Fruit fly (Drosophila melanogaster): ENCODE results near the gene nmd.
A peak's percentile ranks its signal among the peaks of the same experiment; 100 is the strongest.

Gene nmd

DNA sequence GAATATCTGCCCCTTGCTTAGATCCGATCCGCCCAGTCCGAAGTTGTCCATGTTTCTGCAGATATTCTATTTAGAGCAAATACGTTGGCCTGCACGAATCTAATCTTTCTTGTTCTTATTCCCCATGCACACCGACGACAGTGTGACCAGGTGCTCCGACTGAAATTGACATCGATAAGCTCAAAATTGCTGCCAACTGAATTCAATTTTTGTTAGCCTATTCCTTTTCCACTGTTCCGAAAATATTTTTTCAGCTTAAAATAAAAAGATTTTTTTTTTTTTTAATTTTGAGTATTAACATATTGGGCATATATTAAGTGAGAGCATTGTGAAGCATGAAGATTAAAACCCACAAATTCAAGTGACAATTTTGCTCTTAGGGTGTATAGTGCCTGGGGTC is at the start of gene nmd:
nmd (minus strand) TSS at position 162 of the 400 bp plus-strand sequence.
- TF ChIP-seq CG8478 (optimal IDR thresholded peaks at IDR 0.05) (no peak), pan (optimal IDR thresholded peaks at IDR 0.05) (no peak), EcR (GFP tag; optimal IDR thresholded peaks at IDR 0.05) (no peak), psq (optimal IDR thresholded peaks at IDR 0.05) (no peak), Dll (optimal IDR thresholded peaks at IDR 0.05) (no peak), usp (GFP tag; optimal IDR thresholded peaks at IDR 0.05) (no peak)

DNA sequence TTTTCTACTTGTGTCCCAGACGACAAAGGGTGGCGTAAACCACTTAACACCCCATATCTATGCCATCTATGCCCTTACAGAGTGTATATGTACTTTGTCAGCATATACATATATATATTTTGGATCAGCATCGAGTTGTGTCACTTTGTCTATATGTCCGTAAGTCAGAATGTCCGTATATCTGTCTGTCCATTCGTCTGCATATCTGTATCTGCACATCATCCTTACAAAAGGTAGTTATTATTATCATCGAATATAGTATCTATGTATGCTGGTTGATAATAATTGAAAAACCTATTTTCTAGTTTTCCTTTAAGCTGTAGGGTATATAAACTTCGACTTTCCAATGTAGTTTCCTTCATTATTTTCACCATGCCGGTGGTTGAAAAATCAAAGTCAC is 47.4 kb upstream of the nmd start:
- no peak for TF ChIP-seq CG8478 (optimal IDR thresholded peaks at IDR 0.05)

DNA sequence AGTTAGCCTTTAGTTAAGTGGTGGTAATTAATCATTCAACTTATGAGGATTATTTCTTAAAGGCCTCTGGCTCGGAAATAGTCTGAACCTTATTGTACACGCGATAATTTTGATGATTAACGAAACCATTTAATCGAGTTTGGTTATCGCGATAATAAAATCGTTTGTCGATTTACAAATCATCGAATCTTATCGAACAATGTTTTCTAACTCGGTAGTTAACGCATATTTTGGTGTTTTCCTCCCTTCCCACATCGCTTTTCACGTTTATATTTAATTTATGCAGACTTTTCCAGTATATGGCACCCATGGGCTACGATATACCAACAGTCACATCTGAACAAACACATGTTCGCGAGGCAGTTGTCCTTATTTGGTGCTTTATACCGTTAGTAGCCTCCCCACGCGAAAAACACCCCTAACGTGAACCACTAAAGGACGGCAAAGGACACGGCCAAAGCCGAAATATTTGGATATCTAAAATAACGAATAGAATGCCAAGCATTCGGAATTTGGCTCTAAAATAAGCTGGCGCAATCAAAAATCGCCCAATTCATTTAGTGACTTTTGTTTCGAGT is 40.4 kb upstream of the nmd start, which contains the start of gene Frmd5:
Frmd5 (plus strand) TSS at position 414 of the 578 bp plus-strand sequence.
- no peak for TF ChIP-seq psq (optimal IDR thresholded peaks at IDR 0.05)
- no peak for TF ChIP-seq pan (optimal IDR thresholded peaks at IDR 0.05)
- no peak for TF ChIP-seq usp (GFP tag; optimal IDR thresholded peaks at IDR 0.05)
- TF ChIP-seq EcR (GFP tag; optimal IDR thresholded peaks at IDR 0.05), result no peak
- no peak for TF ChIP-seq Dll (optimal IDR thresholded peaks at IDR 0.05)
- TF ChIP-seq CG8478 (optimal IDR thresholded peaks at IDR 0.05), result no peak

DNA sequence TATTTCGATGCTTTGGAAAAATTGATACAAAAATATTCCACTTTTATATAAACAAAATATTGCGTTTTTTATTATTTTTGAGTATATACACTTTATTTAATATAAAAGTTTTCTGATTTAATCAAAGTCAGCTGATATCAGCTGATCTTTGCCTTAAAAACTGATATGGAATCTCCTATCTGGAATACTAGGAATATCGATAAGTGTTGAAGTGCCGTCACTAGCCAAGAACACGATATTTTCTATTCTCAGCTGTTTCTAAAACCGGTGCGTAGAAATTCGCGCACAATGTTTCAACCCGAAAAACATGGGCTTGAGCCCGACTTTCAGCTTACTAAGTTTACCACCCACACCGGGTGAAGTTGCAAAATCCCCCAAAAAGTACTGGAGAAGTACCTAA is 38.7 kb upstream of the nmd start, which contains the start of gene Sps2:
Sps2 (plus strand) TSS at position 124 of the 400 bp plus-strand sequence.
- TF ChIP-seq CG8478 (optimal IDR thresholded peaks at IDR 0.05) (no peak), pan (optimal IDR thresholded peaks at IDR 0.05) (no peak), EcR (GFP tag; optimal IDR thresholded peaks at IDR 0.05) (no peak), Dll (optimal IDR thresholded peaks at IDR 0.05) (no peak), psq (optimal IDR thresholded peaks at IDR 0.05) (no peak), usp (GFP tag; optimal IDR thresholded peaks at IDR 0.05) (no peak)

DNA sequence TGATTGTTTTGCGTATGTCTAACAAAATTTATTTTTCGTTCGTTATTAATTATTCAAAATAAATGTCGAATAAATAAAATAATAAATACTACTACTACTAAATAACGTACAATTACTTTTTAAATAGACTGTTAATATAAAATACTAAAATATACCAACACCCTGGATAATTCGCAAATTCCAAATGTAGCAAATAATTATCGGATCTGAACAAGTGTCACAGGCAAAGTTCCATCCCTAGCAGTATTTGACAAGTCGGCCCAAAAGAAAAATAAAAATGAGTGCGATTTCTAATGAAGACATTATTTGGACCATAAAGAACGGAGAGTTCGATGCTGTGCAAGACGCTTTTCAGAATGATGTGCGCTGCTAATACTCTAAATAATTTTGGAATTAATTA is 37.7 kb upstream of the nmd start, which contains the start of gene CG31715:
CG31715 (plus strand) TSS at position 212 of the 400 bp plus-strand sequence.
- TF ChIP-seq psq (optimal IDR thresholded peaks at IDR 0.05) (no peak), pan (optimal IDR thresholded peaks at IDR 0.05) (no peak), usp (GFP tag; optimal IDR thresholded peaks at IDR 0.05) (no peak), CG8478 (optimal IDR thresholded peaks at IDR 0.05) (no peak), Dll (optimal IDR thresholded peaks at IDR 0.05) (no peak), EcR (GFP tag; optimal IDR thresholded peaks at IDR 0.05) (no peak)

DNA sequence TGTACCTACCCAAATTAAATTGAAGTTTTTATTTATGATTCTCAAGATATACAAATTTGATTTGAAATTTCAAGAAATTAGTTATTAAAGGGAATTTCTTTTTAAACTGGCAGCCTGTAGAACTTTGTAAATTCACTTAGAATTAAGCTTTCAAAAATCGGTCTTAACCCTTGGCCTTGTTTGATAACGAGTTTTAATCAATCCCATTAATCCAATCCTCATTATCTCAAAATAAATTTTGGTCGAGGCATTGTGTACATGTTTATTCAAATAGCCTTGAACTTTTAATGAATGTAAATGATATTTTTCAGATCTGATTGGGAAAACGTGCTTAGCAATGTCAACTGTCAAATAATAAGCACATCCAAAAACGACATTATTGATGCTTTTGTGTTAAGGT is 36.1 kb upstream of the nmd start:
- TF ChIP-seq Dll (optimal IDR thresholded peaks at IDR 0.05) (no peak), EcR (GFP tag; optimal IDR thresholded peaks at IDR 0.05) (no peak), usp (GFP tag; optimal IDR thresholded peaks at IDR 0.05) (no peak), pan (optimal IDR thresholded peaks at IDR 0.05) (no peak), psq (optimal IDR thresholded peaks at IDR 0.05) (no peak), CG8478 (optimal IDR thresholded peaks at IDR 0.05) (no peak)

DNA sequence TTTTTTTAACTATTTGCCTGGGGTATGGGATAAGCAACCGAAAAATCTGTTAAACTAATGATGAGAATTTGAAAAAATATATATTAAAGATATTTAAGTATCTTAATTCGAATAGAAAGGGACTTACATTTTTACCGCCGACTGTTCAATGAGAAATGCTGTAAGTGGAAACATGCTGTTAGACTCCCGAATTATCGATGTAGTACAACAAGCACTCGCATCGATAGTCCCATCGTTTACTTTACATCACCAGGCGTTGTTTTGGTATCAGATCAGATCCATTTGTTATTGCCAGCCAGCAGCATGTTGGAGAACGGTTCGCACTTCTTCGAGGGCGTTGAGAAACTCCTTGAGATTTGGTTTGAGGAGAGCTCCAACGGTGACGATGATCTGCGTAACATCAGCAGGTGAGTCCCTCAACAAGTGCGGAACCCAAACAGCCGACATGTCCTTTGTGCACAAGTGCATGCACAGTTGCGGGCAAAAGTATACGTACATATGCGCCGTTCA is 35.5 kb upstream of the nmd start, which contains the start of gene SamDC:
SamDC (plus strand) TSS at position 246 of the 510 bp plus-strand sequence.
- TF ChIP-seq CG8478 (optimal IDR thresholded peaks at IDR 0.05) (no peak), pan (optimal IDR thresholded peaks at IDR 0.05) (no peak), Dll (optimal IDR thresholded peaks at IDR 0.05) (no peak), EcR (GFP tag; optimal IDR thresholded peaks at IDR 0.05) (no peak), psq (optimal IDR thresholded peaks at IDR 0.05) (no peak), usp (GFP tag; optimal IDR thresholded peaks at IDR 0.05) (no peak)

DNA sequence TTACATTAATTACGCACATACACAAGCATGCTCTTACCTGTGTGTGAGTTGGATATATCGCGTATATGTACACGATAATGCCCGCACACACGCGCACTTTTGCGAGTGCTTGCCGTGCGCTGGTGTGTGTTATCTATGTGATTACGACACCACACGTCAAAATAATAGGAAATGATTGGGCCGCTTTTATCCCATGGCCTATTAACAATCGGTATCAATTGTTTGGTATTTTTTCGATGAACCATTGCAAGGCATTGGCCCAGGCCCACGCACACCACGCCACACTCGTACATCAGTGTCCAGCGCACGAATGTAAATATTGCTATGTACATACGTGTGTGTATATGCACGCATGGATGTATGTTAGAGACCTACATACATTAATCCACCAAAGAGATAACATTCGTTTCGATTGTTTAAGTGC is 31.1 kb upstream of the nmd start:
- TF ChIP-seq psq (optimal IDR thresholded peaks at IDR 0.05) (no peak), usp (GFP tag; optimal IDR thresholded peaks at IDR 0.05) (no peak), CG8478 (optimal IDR thresholded peaks at IDR 0.05) (peak; percentile 74), Dll (optimal IDR thresholded peaks at IDR 0.05) (no peak)

DNA sequence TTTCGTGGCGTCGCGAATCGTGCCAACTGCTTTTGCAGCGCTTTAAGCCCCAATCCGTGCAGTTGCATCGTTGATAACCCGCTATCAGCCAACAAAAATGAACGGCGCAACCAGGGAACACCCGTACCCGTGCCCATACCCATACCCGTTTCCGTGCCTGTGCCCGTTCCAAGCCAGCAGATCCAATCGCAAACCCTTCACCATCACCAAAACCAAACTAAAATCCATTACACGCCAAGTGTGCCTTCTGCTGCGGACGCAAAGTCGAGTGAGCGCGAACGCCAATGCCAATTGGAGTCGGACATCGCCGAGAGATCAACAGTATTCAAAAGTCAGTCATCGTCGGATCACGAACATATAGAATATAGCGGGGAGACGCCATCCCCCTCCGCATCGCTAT is 30.5 kb upstream of the nmd start:
- TF ChIP-seq usp (GFP tag; optimal IDR thresholded peaks at IDR 0.05) (no peak), pan (optimal IDR thresholded peaks at IDR 0.05) (no peak), psq (optimal IDR thresholded peaks at IDR 0.05) (no peak), CG8478 (optimal IDR thresholded peaks at IDR 0.05) (no peak), EcR (GFP tag; optimal IDR thresholded peaks at IDR 0.05) (no peak), Dll (optimal IDR thresholded peaks at IDR 0.05) (no peak)

DNA sequence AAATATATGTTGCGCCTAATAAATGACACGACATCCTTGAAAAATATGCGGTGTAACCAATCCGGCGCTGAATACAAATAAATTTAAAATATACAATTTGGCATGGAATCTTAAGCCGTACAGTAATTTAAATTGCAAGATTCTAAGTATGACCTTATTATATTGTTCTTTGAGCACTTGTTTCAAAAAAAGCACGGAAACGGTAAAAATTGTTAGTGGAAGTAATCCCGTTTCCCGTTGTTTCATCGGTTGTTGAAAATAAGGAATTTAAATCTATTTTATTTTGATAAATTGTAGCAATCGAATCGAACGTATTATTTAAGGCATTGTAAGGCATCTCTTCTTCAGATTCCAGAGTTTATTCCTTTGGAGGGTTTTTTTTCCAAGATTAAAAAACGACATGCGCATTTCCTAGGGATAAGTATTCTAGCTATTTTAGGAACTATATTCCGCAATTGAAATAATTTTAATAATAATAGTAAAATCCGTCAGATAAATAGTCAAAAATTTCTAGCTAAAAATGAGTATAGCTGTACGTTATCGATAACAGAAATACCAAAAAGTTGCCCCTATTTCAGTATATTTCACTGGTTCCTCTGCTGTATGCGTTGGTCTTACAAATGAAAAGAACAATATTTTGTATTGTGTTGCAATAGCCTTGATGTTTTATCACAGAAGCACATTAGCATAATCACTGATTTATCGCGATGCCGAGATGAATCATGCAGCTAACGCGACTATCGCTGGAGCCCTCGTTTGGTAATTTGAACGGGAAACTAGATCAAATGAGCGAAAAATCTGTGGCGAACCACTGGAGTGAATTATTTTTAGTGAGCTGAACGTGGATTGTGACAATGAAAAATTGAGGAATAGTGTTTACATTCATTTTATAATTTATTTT is 29.6 kb upstream of the nmd start, which contains the start of gene GATAd:
GATAd (plus strand) TSS at position 644 of the 901 bp plus-strand sequence.
- no peak for TF ChIP-seq Dll (optimal IDR thresholded peaks at IDR 0.05)
- no peak for TF ChIP-seq usp (GFP tag; optimal IDR thresholded peaks at IDR 0.05)
- no peak for TF ChIP-seq CG8478 (optimal IDR thresholded peaks at IDR 0.05)
- no peak for TF ChIP-seq psq (optimal IDR thresholded peaks at IDR 0.05)
- no peak for TF ChIP-seq EcR (GFP tag; optimal IDR thresholded peaks at IDR 0.05)
- TF ChIP-seq pan (optimal IDR thresholded peaks at IDR 0.05), result no peak

DNA sequence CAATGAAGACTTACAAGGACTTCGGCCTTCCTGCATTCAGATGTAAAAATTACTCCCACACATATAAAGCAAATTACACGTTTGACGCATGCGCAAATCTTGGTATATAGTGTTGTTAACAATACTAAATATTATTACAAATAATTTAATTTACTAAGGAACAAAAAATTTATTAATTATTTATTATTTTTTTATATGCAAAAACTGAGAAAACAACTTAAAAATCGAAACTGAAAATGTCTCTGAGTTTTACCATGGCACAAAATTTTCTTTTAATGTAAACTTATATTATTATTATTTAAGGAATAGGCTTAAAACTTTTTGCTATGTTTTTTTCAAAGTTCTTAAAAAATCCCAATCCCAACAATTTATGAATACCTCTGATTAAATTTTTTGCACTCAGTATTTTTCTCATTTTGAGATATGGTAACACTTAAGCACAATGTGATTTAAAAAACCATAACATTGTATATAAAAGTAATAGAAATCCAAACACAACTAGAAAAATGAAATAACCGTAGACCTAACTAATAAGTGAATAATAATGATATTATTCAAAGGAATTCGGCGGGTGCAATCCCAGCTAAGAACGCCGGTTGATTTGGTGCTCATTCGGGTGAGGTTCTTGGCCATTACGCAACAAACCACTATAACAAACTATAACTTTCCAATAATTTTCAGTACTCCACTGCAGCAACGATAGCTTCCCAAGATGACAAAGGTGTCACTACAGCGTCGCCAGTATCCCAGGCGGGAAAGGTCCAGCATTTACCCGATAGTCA is 27.5 kb upstream of the nmd start, which contains the start of the genes Schip1 and Cox10:
Schip1 (minus strand) TSS at position 51 of the 782 bp plus-strand sequence.
Cox10 (plus strand) TSS at position 406 of the 782 bp plus-strand sequence.
- TF ChIP-seq CG8478 (optimal IDR thresholded peaks at IDR 0.05) (no peak), pan (optimal IDR thresholded peaks at IDR 0.05) (no peak)
